Worm (Caenorhabditis elegans): ENCODE data around the gene C27D6.12.

Gene C27D6.12

ce11 chrII:5177902-5178301 lies at the start of gene C27D6.12:
C27D6.12 (minus strand) TSS chrII:5178002.
- TF ChIP-seq attf-3 (GFP tag; conservative IDR thresholded peaks at IDR 0.05) = no peak
- no peak for TF ChIP-seq T07F8.4 (tag; optimal IDR thresholded peaks at IDR 0.05)
- TF ChIP-seq sptf-2 (GFP tag; optimal IDR thresholded peaks at IDR 0.05) = no peak
- TF ChIP-seq hlh-12 (tag; optimal IDR thresholded peaks at IDR 0.05) = no peak
- TF ChIP-seq nhr-120 (GFP tag; IDR thresholded peaks at IDR 0.05) = no peak
- no peak for TF ChIP-seq zfh-2 (GFP tag; conservative IDR thresholded peaks at IDR 0.05)
- TF ChIP-seq B0019.2 (GFP tag; conservative IDR thresholded peaks at IDR 0.05) = no peak
- no peak for TF ChIP-seq zim-3 (tag; optimal IDR thresholded peaks at IDR 0.05)
- no peak for TF ChIP-seq mcd-1 (GFP tag; IDR thresholded peaks at IDR 0.05)
- no peak for TF ChIP-seq F57A8.1 (GFP tag; optimal IDR thresholded peaks at IDR 0.05)
- TF ChIP-seq ekl-4 (GFP tag; IDR thresholded peaks at IDR 0.05) = no peak
- TF ChIP-seq efl-1 (GFP tag; optimal IDR thresholded peaks at IDR 0.05) = no peak
- TF ChIP-seq lir-1 (GFP tag; conservative IDR thresholded peaks at IDR 0.05) = no peak
- TF ChIP-seq ztf-6 (GFP tag; IDR thresholded peaks at IDR 0.05) = no peak
- TF ChIP-seq snpc-4 (GFP tag; optimal IDR thresholded peaks at IDR 0.05) = no peak
- no peak for TF ChIP-seq snpc-4 (tag; optimal IDR thresholded peaks at IDR 0.05)
- no peak for TF ChIP-seq nfyb-1 (GFP tag; IDR thresholded peaks at IDR 0.05)
- TF ChIP-seq ceh-58 (GFP tag; IDR thresholded peaks at IDR 0.05) = no peak

ce11 chrII:5226309-5226708 lies 48.5 kb upstream of the C27D6.12 start:
- TF ChIP-seq hmg-1.2 (GFP tag; IDR thresholded peaks at IDR 0.05) (peak; percentile 36; the same call in 1 of the 2 replicates), nfyb-1 (GFP tag; IDR thresholded peaks at IDR 0.05) (0 out of 2 replicates have a peak, but pooled peaks have one; percentile 43), efl-1 (GFP tag; optimal IDR thresholded peaks at IDR 0.05) (no peak)

DNA sequence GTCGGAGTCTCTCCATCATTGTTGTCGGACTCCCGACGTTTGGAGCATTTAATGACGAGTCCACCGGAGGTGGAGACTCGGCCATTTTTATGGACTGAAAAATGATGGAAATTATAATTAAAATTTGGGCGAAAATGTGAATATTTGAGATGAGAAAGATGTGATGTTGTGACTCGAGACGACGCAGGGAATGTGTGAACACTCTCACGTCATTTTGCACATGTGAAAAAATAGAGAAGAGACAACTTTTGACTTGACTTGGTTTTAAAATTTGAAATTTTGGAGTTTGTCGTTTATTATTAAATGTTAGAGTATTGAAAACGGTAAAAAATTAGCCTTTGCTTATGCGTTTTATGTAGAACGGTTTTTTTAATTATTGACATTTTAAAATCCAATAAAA lies 47.5 kb upstream of the C27D6.12 start, which contains the start of gene dsh-1:
dsh-1 (minus strand) TSS at position 101 of the 400 bp plus-strand sequence.
- TF ChIP-seq F39B2.1 (GFP tag; IDR thresholded peaks at IDR 0.05) = no peak

DNA sequence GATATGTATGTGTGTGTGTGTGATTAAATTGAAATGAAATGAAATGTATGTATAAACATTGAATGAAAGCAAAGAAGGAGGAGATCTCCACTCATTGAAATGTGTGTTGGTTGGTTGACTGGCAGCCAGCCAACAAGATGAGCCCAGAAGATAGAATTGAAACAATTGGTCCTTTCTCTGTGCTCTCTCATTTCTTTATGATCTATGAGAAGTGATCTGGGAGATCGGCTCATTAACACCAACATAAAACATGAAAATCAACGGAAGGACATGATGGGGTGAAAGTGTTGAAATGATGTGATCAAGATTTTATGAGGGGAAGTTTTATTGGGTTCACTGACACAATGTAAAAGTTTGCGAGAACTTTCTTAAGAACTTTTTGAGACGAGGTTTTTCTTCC lies 45.0 kb upstream of the C27D6.12 start:
- TF ChIP-seq ztf-6 (GFP tag; IDR thresholded peaks at IDR 0.05) = no peak
- TF ChIP-seq F37B4.10 (GFP tag; IDR thresholded peaks at IDR 0.05) = no peak
- TF ChIP-seq him-1 (tag; optimal IDR thresholded peaks at IDR 0.05) = no peak
- TF ChIP-seq hlh-26 (GFP tag; conservative IDR thresholded peaks at IDR 0.05) = no peak
- TF ChIP-seq gei-17 (GFP tag; optimal IDR thresholded peaks at IDR 0.05) = no peak
- no peak for TF ChIP-seq T07F8.4 (tag; optimal IDR thresholded peaks at IDR 0.05)
- TF ChIP-seq pha-4 (tag; optimal IDR thresholded peaks at IDR 0.05) = no peak
- no peak for TF ChIP-seq hmg-20 (GFP tag; IDR thresholded peaks at IDR 0.05)
- no peak for TF ChIP-seq ztf-25 (GFP tag; IDR thresholded peaks at IDR 0.05)
- TF ChIP-seq snpc-4 (GFP tag; optimal IDR thresholded peaks at IDR 0.05) = no peak
- no peak for TF ChIP-seq snpc-4 (tag; optimal IDR thresholded peaks at IDR 0.05)
- no peak for TF ChIP-seq tbp1 (GFP tag; optimal IDR thresholded peaks at IDR 0.05)
- no peak for TF ChIP-seq Y56A3A.18 (GFP tag; IDR thresholded peaks at IDR 0.05)
- TF ChIP-seq F49E8.2 (tag; optimal IDR thresholded peaks at IDR 0.05; ENCODE audit: insufficient read depth) = no peak
- TF ChIP-seq sptf-2 (GFP tag; optimal IDR thresholded peaks at IDR 0.05) = no peak
- no peak for TF ChIP-seq lir-1 (GFP tag; conservative IDR thresholded peaks at IDR 0.05)
- TF ChIP-seq madf-10 (tag; optimal IDR thresholded peaks at IDR 0.05) = no peak
- TF ChIP-seq F23B12.7 (tag; optimal IDR thresholded peaks at IDR 0.05; ENCODE audit: insufficient read depth) = no peak
- TF ChIP-seq aptf-3 (GFP tag; IDR thresholded peaks at IDR 0.05) = no peak

DNA sequence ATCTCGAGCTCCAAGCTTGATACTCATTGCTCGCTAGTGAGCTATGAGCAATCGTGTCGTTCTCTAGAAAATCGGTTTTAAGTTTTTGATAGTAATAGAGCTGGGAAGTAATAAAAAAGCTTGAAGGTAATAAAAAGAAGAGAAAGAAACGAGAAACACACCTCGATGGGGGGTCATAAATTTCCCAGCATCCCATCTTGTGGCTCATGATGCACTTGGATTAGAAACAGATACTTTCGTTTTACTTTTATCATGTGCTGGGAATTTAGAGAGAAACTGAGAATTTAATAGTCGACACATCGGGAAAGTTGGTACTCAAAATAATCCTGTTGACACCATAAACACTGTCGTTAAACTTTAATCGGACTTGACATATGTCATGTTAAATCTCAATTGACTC lies 42.8 kb upstream of the C27D6.12 start:
- TF ChIP-seq athp-1 (tag; optimal IDR thresholded peaks at IDR 0.05) (no peak), snpc-1.3 (tag; optimal IDR thresholded peaks at IDR 0.05; ENCODE audit: insufficient read depth) (no peak), ets-4 (GFP tag; optimal IDR thresholded peaks at IDR 0.05) (no peak), fkh-3 (tag; optimal IDR thresholded peaks at IDR 0.05) (no peak), ztf-6 (GFP tag; IDR thresholded peaks at IDR 0.05) (no peak)

Measured in whole organism, young adult.